Worm (Caenorhabditis elegans) whole organism, L4 larva: ENCODE measurements around the gene elc-1.
"Not testable (repeated sequence)": the region's sequence is repeated elsewhere in the genome, so short reads cannot be mapped to it uniquely, and the experiment has no call there.

Source experiments
- R02D3.7 ChIP-seq: fragments of 150-350 bp; sonication (generic microtip); optimal IDR thresholded peaks from 3 replicates; lab custom pipeline; 2014; ENCODE audit warnings: missing biosample characterization, missing genetic modification characterization
- aha-1 ChIP-seq: fragments of 150-350 bp; peaks from one replicate; lab custom pipeline; 2014; ENCODE audit warnings: missing biosample characterization, missing genetic modification characterization
- daf-12 ChIP-seq: fragments of 150-350 bp; optimal IDR thresholded peaks from 2 replicates; lab custom pipeline; 2014; ENCODE audit warnings: missing biosample characterization, missing genetic modification reagents, missing genetic modification characterization
- jun-1 ChIP-seq: fragments of 150-350 bp; optimal IDR thresholded peaks from 2 replicates; lab custom pipeline; 2014; ENCODE audit warnings: missing biosample characterization, missing genetic modification reagents, missing genetic modification characterization
- lin-15B ChIP-seq: fragments of 150-350 bp; sonication (generic microtip); optimal IDR thresholded peaks from 3 replicates; lab custom pipeline; 2014; ENCODE audit warnings: missing biosample characterization, missing genetic modification characterization
- madf-9 ChIP-seq: fragments of 200-800 bp; sonication (Bioruptor generic); conservative IDR thresholded peaks from 2 replicates; pipeline ENCODE4 v1.3.6; 2022; ENCODE audit warnings: missing genetic modification reagents, missing genetic modification characterization, missing compliant biosample characterization
- mep-1 ChIP-seq: fragments of 150-350 bp; sonication (generic microtip); optimal IDR thresholded peaks from 3 replicates; lab custom pipeline; 2014; ENCODE audit warnings: missing biosample characterization, missing genetic modification characterization
- unc-130 ChIP-seq: sonication (generic microtip); optimal IDR thresholded peaks from 2 replicates; lab custom pipeline; 2016; ENCODE audit warnings: missing genetic modification reagents, missing genetic modification characterization, missing compliant biosample characterization

ce11 chrIII:1420357-1420814 is 3.4 kb upstream of the elc-1 start:
- not testable (repeated sequence) for TF ChIP-seq unc-130 (GFP tag; lab: Kevin White, UChicago); lin-15B; daf-12 (tag; lab: Kevin White, UChicago); jun-1 (tag; lab: Kevin White, UChicago); madf-9 (GFP tag; lab: Robert Waterston, UW); R02D3.7 (tag; lab: Kevin White, UChicago); mep-1 (tag; lab: Kevin White, UChicago)
- peak; percentile 20 for TF ChIP-seq aha-1 (tag; lab: Kevin White, UChicago)
